Worm (Caenorhabditis elegans): ENCODE data around the gene dcaf-1.
"Not testable (repeated sequence)": the region's sequence is repeated elsewhere in the genome, so short reads cannot be mapped to it uniquely, and the experiment has no call there.

Gene dcaf-1

ce11 chrIV:9742883-9743282, 36.4 kb upstream of the dcaf-1 start, which contains the start of gene C28D4.7:
Gene C28D4.7, minus strand, starts transcription at chrIV:9743147.
- TF ChIP-seq che-1 (tag; optimal IDR thresholded peaks at IDR 0.05) (no peak), hlh-15 (tag; optimal IDR thresholded peaks at IDR 0.05) (no peak), ttx-3 (tag; optimal IDR thresholded peaks at IDR 0.05) (no peak), pag-3 (tag; optimal IDR thresholded peaks at IDR 0.05; ENCODE audit: borderline replicate concordance) (no peak), elt-2 (tag; optimal IDR thresholded peaks at IDR 0.05) (no peak)

ce11 chrIV:9740851-9741549, 34.5 kb upstream of the dcaf-1 start, which contains the start of gene gln-6:
Gene gln-6, minus strand, starts transcription at chrIV:9740901.
- not testable (repeated sequence) for TF ChIP-seq elt-2, zip-5, ceh-22 (tag; optimal IDR thresholded peaks at IDR 0.05)

- TF ChIP-seq C08G9.2 (tag; optimal IDR thresholded peaks at IDR 0.05) (no peak), dmd-4 (tag; optimal IDR thresholded peaks at IDR 0.05; ENCODE audit: borderline replicate concordance) (no peak), ref-2 (tag; optimal IDR thresholded peaks at IDR 0.05) (no peak), sox-2 (GFP tag; IDR thresholded peaks at IDR 0.05) (no peak), ceh-18 (tag; optimal IDR thresholded peaks at IDR 0.05) (no peak), pha-2 (tag; optimal IDR thresholded peaks at IDR 0.05) (no peak), ceh-14 (tag; optimal IDR thresholded peaks at IDR 0.05) (no peak), dve-1 (tag; optimal IDR thresholded peaks at IDR 0.05) (no peak)
These were observed 32.5 kb upstream of the dcaf-1 start for ce11 chrIV:9739001-9739400.

- TF ChIP-seq nfya-1 (tag; optimal IDR thresholded peaks at IDR 0.05) (no peak), ceh-14 (tag; optimal IDR thresholded peaks at IDR 0.05) (no peak), ttx-3 (tag; optimal IDR thresholded peaks at IDR 0.05) (no peak), hlh-6 (tag; optimal IDR thresholded peaks at IDR 0.05) (no peak), sdc-2 (tag; optimal IDR thresholded peaks at IDR 0.05) (no peak), sox-4 (tag; optimal IDR thresholded peaks at IDR 0.05) (no peak), ceh-34 (tag; optimal IDR thresholded peaks at IDR 0.05) (no peak), hlh-8 (tag; optimal IDR thresholded peaks at IDR 0.05) (no peak), elt-2 (tag; optimal IDR thresholded peaks at IDR 0.05) (no peak), pha-2 (tag; optimal IDR thresholded peaks at IDR 0.05) (no peak)
These were observed 31.7 kb upstream of the dcaf-1 start, which contains the start of gene C28D4.10 for ce11 chrIV:9738194-9738593. Gene C28D4.10, plus strand, starts transcription at chrIV:9738494.

DNA sequence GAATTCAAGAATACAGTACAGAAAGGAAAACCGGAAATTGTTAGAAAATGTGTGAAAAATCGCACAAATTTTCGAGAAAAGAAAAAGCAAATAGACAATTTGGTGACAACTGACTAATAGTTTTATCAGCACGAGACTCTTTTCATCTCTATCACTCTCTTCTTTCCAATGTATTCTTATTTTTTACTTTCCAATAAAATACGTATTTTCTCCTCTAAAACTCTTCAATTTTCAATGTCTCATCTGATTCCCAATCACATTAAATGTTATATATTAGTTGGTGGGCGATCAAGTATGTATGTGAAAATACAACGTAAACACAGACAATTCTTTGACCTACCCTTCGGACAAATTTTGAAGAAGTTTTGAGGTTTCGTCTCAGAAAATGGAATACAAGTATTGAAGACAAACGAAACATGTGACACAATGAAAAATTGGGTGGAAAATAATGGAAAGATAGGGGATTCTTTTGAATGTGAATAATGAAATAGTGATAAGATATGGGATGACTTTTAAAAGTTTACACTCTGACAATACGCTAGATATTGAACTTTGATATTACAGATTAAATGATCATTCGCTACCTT, 30.8 kb upstream of the dcaf-1 start, which contains the start of gene cka-1:
cka-1 (minus strand) TSS at position 418 of the 587 bp plus-strand sequence.
- peak; percentile 31 for TF ChIP-seq elt-2 (tag; optimal IDR thresholded peaks at IDR 0.05)
- TF ChIP-seq hlh-6 (tag; optimal IDR thresholded peaks at IDR 0.05): no peak

ce11 chrIV:9735750-9736149, 29.2 kb upstream of the dcaf-1 start:
- TF ChIP-seq elt-2 (tag; optimal IDR thresholded peaks at IDR 0.05) (peak; percentile 64), unc-86 (tag; optimal IDR thresholded peaks at IDR 0.05) (no peak)

- no peak for TF ChIP-seq fkh-6 (tag; optimal IDR thresholded peaks at IDR 0.05)
- TF ChIP-seq nhr-232 (tag; optimal IDR thresholded peaks at IDR 0.05): no peak
- TF ChIP-seq unc-42 (tag; optimal IDR thresholded peaks at IDR 0.05): no peak
- no peak for TF ChIP-seq zip-5 (tag; optimal IDR thresholded peaks at IDR 0.05)
- TF ChIP-seq madf-2 (tag; optimal IDR thresholded peaks at IDR 0.05): no peak
These were observed 28.3 kb upstream of the dcaf-1 start for ce11 chrIV:9734861-9735260.
